Worm (Caenorhabditis elegans) whole organism, early embryonic: Measurements from ENCODE around the gene meg-4.

ENCODE experiments used
- ama-1 ChIP-seq: fragments of 150-350 bp; optimal IDR thresholded peaks from 2 replicates; lab custom pipeline; 2014
- ets-7 ChIP-seq: sonication (generic microtip); optimal IDR thresholded peaks from 2 replicates; lab custom pipeline; 2016; ENCODE audit warnings: missing genotype, missing genetic modification characterization, missing compliant biosample characterization
- flt-1 ChIP-seq: fragments of 200-800 bp; sonication (Bioruptor generic); IDR thresholded peaks from 2 replicates; pipeline ENCODE4 v1.3.6; 2022; ENCODE audit warnings: missing genetic modification characterization, missing compliant biosample characterization
- hnd-1 ChIP-seq: sonication (generic microtip); optimal IDR thresholded peaks from 2 replicates; lab custom pipeline; 2016; ENCODE audit warnings: missing genetic modification characterization, missing compliant biosample characterization
- pes-1 ChIP-seq: fragments of 200-800 bp; sonication (Bioruptor generic); IDR thresholded peaks from 2 replicates; pipeline ENCODE4 v1.3.6; 2022; ENCODE audit warnings: missing genetic modification reagents, missing genetic modification characterization, missing compliant biosample characterization
- scrt-1 ChIP-seq: fragments of 200-800 bp; sonication (Bioruptor generic); IDR thresholded peaks from 2 replicates; pipeline ENCODE4 v1.3.6; 2022; ENCODE audit warnings: missing genetic modification characterization, missing compliant biosample characterization

- TF ChIP-seq ama-1 (lab: Kevin White, UChicago) = no peak
- TF ChIP-seq pes-1 (GFP tag; lab: Robert Waterston, UW) = no peak
- TF ChIP-seq scrt-1 = no peak
- no peak for TF ChIP-seq flt-1 (GFP tag; lab: Robert Waterston, UW)
- no peak for TF ChIP-seq ets-7 (tag; lab: Kevin White, UChicago)
- TF ChIP-seq hnd-1 (tag; lab: Kevin White, UChicago) = no peak
Measured at ce11 chrX:1727056-1727455, 44.3 kb downstream of the meg-4 start, which contains the start of gene F07G6.2.
